Worm (Caenorhabditis elegans) whole organism, late embryonic: Measurements from ENCODE around the gene let-413.

Experiments
- C08G9.2 ChIP-seq: sonication (generic microtip); optimal IDR thresholded peaks from 2 replicates; lab custom pipeline; 2016; ENCODE audit warnings: mild to moderate bottlenecking, missing genetic modification characterization, moderate library complexity, missing compliant biosample characterization
- F13H6.1 ChIP-seq: sonication (generic microtip); optimal IDR thresholded peaks from 2 replicates; lab custom pipeline; 2016; ENCODE audit warnings: missing genetic modification characterization, missing compliant biosample characterization
- K09A11.1 ChIP-seq: sonication (generic microtip); optimal IDR thresholded peaks from 2 replicates; lab custom pipeline; 2017; ENCODE audit warnings: antibody characterized with exemption, mild to moderate bottlenecking, missing genetic modification characterization, missing compliant biosample characterization; ENCODE audit not compliant: insufficient read depth
- T23F11.4 ChIP-seq: fragments of 200-800 bp; sonication (Bioruptor generic); optimal IDR thresholded peaks from 2 replicates; lab custom pipeline; 2018; ENCODE audit warnings: mild to moderate bottlenecking, missing genetic modification characterization, missing compliant biosample characterization
- Y22D7AL.16 ChIP-seq: sonication (generic microtip); optimal IDR thresholded peaks from 2 replicates; lab custom pipeline; 2016; ENCODE audit warnings: missing genetic modification characterization, missing compliant biosample characterization
- ceh-14 ChIP-seq: sonication (generic microtip); optimal IDR thresholded peaks from 2 replicates; lab custom pipeline; 2016; ENCODE audit warnings: missing genotype, missing genetic modification characterization, missing compliant biosample characterization
- ceh-18 ChIP-seq: sonication (generic microtip); optimal IDR thresholded peaks from 2 replicates; lab custom pipeline; 2016; ENCODE audit warnings: missing genetic modification characterization, missing compliant biosample characterization
- ceh-2 ChIP-seq: sonication (generic microtip); optimal IDR thresholded peaks from 2 replicates; lab custom pipeline; 2016; ENCODE audit warnings: missing genotype, missing genetic modification characterization, missing compliant biosample characterization
- ceh-24 ChIP-seq: sonication (generic microtip); optimal IDR thresholded peaks from 2 replicates; lab custom pipeline; 2016; ENCODE audit warnings: mild to moderate bottlenecking, missing genetic modification characterization, missing compliant biosample characterization
- ceh-48 ChIP-seq: sonication (generic microtip); optimal IDR thresholded peaks from 2 replicates; lab custom pipeline; 2016; ENCODE audit warnings: missing genetic modification characterization, inconsistent platforms, missing compliant biosample characterization
- ceh-6 ChIP-seq: fragments of 200-800 bp; sonication (Bioruptor generic); optimal IDR thresholded peaks from 2 replicates; lab custom pipeline; 2018; ENCODE audit warnings: mild to moderate bottlenecking, missing genetic modification characterization, missing compliant biosample characterization
- ceh-9 ChIP-seq: sonication (generic microtip); optimal IDR thresholded peaks from 2 replicates; lab custom pipeline; 2016; ENCODE audit warnings: mild to moderate bottlenecking, missing genetic modification characterization, inconsistent platforms, missing compliant biosample characterization
- dmd-4 ChIP-seq: sonication (generic microtip); optimal IDR thresholded peaks from 2 replicates; lab custom pipeline; 2016; ENCODE audit warnings: borderline replicate concordance, missing genetic modification characterization, missing compliant biosample characterization
- ets-4 ChIP-seq: sonication (generic microtip); optimal IDR thresholded peaks from 2 replicates; lab custom pipeline; 2016; ENCODE audit warnings: missing genetic modification characterization, missing compliant biosample characterization
- eyg-1 ChIP-seq: sonication (generic microtip); optimal IDR thresholded peaks from 2 replicates; lab custom pipeline; 2016; ENCODE audit warnings: missing genotype, missing genetic modification characterization, missing compliant biosample characterization
- fax-1 ChIP-seq: sonication (generic microtip); optimal IDR thresholded peaks from 2 replicates; lab custom pipeline; 2016; ENCODE audit warnings: missing genotype, missing genetic modification characterization, missing compliant biosample characterization
- gmeb-2 ChIP-seq: sonication (generic microtip); optimal IDR thresholded peaks from 2 replicates; lab custom pipeline; 2016; ENCODE audit warnings: missing genetic modification characterization, inconsistent platforms, missing compliant biosample characterization
- hlh-13 ChIP-seq: fragments of 200-800 bp; sonication (Bioruptor generic); optimal IDR thresholded peaks from 2 replicates; lab custom pipeline; 2018; ENCODE audit warnings: mild to moderate bottlenecking, missing genetic modification characterization, missing compliant biosample characterization
- hlh-6 ChIP-seq: sonication (generic microtip); optimal IDR thresholded peaks from 2 replicates; lab custom pipeline; 2016; ENCODE audit warnings: missing genotype, missing genetic modification characterization, missing compliant biosample characterization
- lin-11 ChIP-seq: fragments of 200-800 bp; sonication (Bioruptor generic); optimal IDR thresholded peaks from 2 replicates; lab custom pipeline; 2018; ENCODE audit warnings: mild to moderate bottlenecking, missing genetic modification characterization, missing compliant biosample characterization
- madf-2 ChIP-seq: sonication (generic microtip); optimal IDR thresholded peaks from 2 replicates; lab custom pipeline; 2017; ENCODE audit warnings: missing genetic modification characterization, missing compliant biosample characterization
- mec-3 ChIP-seq: sonication (generic microtip); optimal IDR thresholded peaks from 2 replicates; lab custom pipeline; 2016; ENCODE audit warnings: borderline replicate concordance, missing genetic modification characterization, missing compliant biosample characterization
- nfya-1 ChIP-seq: sonication (generic microtip); optimal IDR thresholded peaks from 2 replicates; lab custom pipeline; 2017; ENCODE audit warnings: missing genetic modification characterization, mild to moderate bottlenecking, missing compliant biosample characterization, antibody characterized with exemption, moderate library complexity
- nhr-232 ChIP-seq: sonication (generic microtip); optimal IDR thresholded peaks from 2 replicates; lab custom pipeline; 2016; ENCODE audit warnings: missing genetic modification characterization, missing compliant biosample characterization
- npax-4 ChIP-seq: sonication (generic microtip); optimal IDR thresholded peaks from 2 replicates; lab custom pipeline; 2016; ENCODE audit warnings: missing genetic modification characterization, missing compliant biosample characterization
- odd-2 ChIP-seq: sonication (generic microtip); optimal IDR thresholded peaks from 2 replicates; lab custom pipeline; 2017; ENCODE audit warnings: antibody characterized with exemption, mild to moderate bottlenecking, missing genetic modification characterization, missing compliant biosample characterization
- pag-3 ChIP-seq: sonication (generic microtip); optimal IDR thresholded peaks from 2 replicates; lab custom pipeline; 2016; ENCODE audit warnings: missing compliant biosample characterization, missing genetic modification characterization, borderline replicate concordance
- pha-4 ChIP-seq: fragments of 150-350 bp; optimal IDR thresholded peaks from 2 replicates; lab custom pipeline; 2018; ENCODE audit warnings: missing biosample characterization, missing genetic modification reagents, missing genetic modification characterization
- pqm-1 ChIP-seq: sonication (generic microtip); optimal IDR thresholded peaks from 2 replicates; lab custom pipeline; 2016; ENCODE audit warnings: missing genetic modification characterization, missing compliant biosample characterization
- syd-9 ChIP-seq: sonication (generic microtip); optimal IDR thresholded peaks from 2 replicates; lab custom pipeline; 2016; ENCODE audit warnings: mild to moderate bottlenecking, missing genetic modification characterization, moderate library complexity, missing compliant biosample characterization
- tbx-2 ChIP-seq: sonication (generic microtip); optimal IDR thresholded peaks from 2 replicates; lab custom pipeline; 2016; ENCODE audit warnings: missing genetic modification characterization, missing compliant biosample characterization
- tbx-7 ChIP-seq: sonication (generic microtip); optimal IDR thresholded peaks from 2 replicates; lab custom pipeline; 2016; ENCODE audit warnings: missing genotype, missing genetic modification characterization, missing compliant biosample characterization
- ttx-3 ChIP-seq: sonication (generic microtip); optimal IDR thresholded peaks from 2 replicates; lab custom pipeline; 2016; ENCODE audit warnings: missing genetic modification reagents, missing genetic modification characterization, missing compliant biosample characterization
- unc-42 ChIP-seq: sonication (generic microtip); optimal IDR thresholded peaks from 2 replicates; lab custom pipeline; 2016; ENCODE audit warnings: missing genotype, missing genetic modification characterization, missing compliant biosample characterization
- zip-5 ChIP-seq: sonication (generic microtip); optimal IDR thresholded peaks from 2 replicates; lab custom pipeline; 2016; ENCODE audit warnings: missing genetic modification characterization, missing compliant biosample characterization
- ztf-16 ChIP-seq: sonication (generic microtip); optimal IDR thresholded peaks from 2 replicates; lab custom pipeline; 2017; ENCODE audit warnings: missing genetic modification characterization, missing compliant biosample characterization

The let-413 gene

DNA sequence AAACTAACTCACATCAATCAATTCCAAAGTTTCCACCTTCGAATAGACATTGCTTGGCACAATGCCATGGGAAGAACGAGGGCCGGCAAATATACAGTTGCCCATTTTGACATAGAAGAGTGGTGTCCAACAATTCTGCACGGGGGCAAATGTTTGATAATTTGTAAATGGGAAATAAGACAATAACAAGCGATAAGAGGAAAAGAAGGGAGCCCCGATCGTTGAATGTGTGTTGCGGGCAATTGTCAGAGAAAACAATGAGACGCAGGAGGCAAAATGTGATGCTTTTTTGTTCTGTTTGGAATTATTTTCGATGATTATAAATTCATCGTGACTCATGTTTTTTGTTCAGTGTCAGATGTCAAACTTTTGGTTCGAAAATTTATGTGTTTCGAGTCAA, 21.4 kb downstream of the let-413 start, which contains the start of gene pals-34:
Gene pals-34, minus strand, starts transcription at position 280 of the 400 bp plus-strand sequence.
- TF ChIP-seq eyg-1 (tag; lab: Kevin White, UChicago) (no peak), pha-4 (tag; lab: Kevin White, UChicago) (no peak), ztf-16 (tag; lab: Kevin White, UChicago) (no peak), ceh-2 (no peak), pqm-1 (tag; lab: Kevin White, UChicago) (no peak), npax-4 (tag; lab: Kevin White, UChicago) (no peak), ceh-18 (no peak), zip-5 (no peak), ceh-6 (GFP tag; lab: Kevin White, UChicago) (no peak), hlh-6 (tag; lab: Kevin White, UChicago) (no peak), nhr-232 (tag; lab: Kevin White, UChicago) (no peak), unc-42 (no peak), dmd-4 (tag; lab: Kevin White, UChicago) (no peak), ceh-24 (no peak), ceh-48 (tag; lab: Kevin White, UChicago) (no peak), K09A11.1 (tag; lab: Kevin White, UChicago) (no peak)

DNA sequence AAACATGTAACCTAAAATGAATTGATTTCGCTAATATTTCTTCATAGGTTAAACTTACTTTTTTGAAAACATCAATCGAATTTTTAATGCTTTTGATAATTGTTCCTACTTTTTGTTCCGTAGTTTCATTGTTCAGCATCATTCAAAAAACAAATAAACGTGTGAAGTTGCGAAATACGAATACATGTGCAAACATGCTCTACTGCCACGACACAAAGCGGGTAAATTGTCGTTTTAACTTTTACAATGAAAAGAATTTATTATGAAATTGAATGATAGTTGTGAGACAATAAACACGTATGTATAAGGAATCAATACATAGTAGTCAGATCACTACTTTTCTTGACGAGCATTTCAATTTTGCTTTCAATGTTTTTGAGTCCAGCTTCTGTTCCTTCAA, 22.4 kb downstream of the let-413 start, which contains the start of gene F26D11.12:
Gene F26D11.12, minus strand, starts transcription at position 145 of the 400 bp plus-strand sequence.
- TF ChIP-seq C08G9.2, result no peak
- no peak for TF ChIP-seq ets-4 (tag; lab: Kevin White, UChicago)
- TF ChIP-seq tbx-7 (tag; lab: Kevin White, UChicago), result no peak
- no peak for TF ChIP-seq fax-1 (tag; lab: Kevin White, UChicago)

DNA sequence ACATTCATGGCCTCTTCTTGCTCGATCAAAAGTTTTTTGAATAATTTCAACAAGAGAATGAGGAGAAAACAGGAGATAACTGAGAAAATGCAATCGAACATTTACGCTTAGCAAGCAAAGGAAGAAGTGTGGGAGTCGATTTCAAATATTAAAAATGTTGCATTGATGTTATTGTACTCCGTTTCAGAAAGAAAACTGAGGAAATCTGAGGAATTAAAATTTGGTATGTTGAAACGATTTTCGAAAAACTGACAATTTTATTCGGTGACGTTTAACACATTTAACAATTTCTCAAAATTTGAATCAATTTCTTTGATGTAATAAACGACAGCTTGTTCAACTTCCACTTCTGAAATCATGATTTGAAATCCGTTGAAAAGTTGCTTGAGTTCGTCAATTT, 23.0 kb downstream of the let-413 start, which contains the start of gene F26D11.13:
Gene F26D11.13, minus strand, starts transcription at position 101 of the 400 bp plus-strand sequence.
- TF ChIP-seq nhr-232 (tag; lab: Kevin White, UChicago) (no peak), zip-5 (no peak), mec-3 (tag; lab: Kevin White, UChicago) (no peak), lin-11 (no peak), pag-3 (tag; lab: Kevin White, UChicago) (no peak), T23F11.4 (GFP tag; lab: Kevin White, UChicago) (no peak), ttx-3 (tag; lab: Kevin White, UChicago) (no peak), odd-2 (tag; lab: Kevin White, UChicago) (no peak), pqm-1 (tag; lab: Kevin White, UChicago) (no peak), madf-2 (tag; lab: Kevin White, UChicago) (no peak), ceh-9 (tag; lab: Kevin White, UChicago) (no peak), ceh-6 (GFP tag; lab: Kevin White, UChicago) (no peak)
- TF ChIP-seq, all 69 proteins: peak for 0

DNA sequence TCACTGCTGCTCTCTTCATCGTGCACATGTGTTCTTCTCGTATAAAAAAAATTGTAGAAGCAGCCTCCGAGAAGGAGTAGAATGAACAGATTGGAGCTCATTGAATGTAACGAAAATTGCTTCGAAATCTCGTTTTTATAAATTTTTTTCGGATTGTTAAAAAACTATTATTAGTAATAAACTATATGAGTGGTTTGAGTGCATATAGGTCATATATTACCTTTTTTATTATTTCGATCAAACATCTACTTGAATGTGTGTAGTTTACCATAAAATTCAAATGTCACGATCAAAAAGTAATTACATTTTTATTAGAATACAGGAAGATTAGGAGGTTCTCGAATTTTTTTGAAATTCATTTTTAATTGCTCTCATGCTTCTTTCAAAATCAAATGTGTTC, 24.7 kb downstream of the let-413 start, which contains the start of gene clec-216:
Gene clec-216, minus strand, starts transcription at position 101 of the 400 bp plus-strand sequence.
- TF ChIP-seq Y22D7AL.16 (no peak), hlh-13 (GFP tag; lab: Kevin White, UChicago) (no peak), nfya-1 (tag; lab: Kevin White, UChicago) (no peak), tbx-2 (tag; lab: Kevin White, UChicago) (no peak), npax-4 (tag; lab: Kevin White, UChicago) (no peak), gmeb-2 (tag; lab: Kevin White, UChicago) (no peak), ceh-14 (no peak), syd-9 (no peak), ceh-48 (tag; lab: Kevin White, UChicago) (no peak), pha-4 (tag; lab: Kevin White, UChicago) (no peak), pag-3 (tag; lab: Kevin White, UChicago) (no peak), F13H6.1 (tag; lab: Kevin White, UChicago) (no peak), nhr-232 (tag; lab: Kevin White, UChicago) (no peak)
- TF ChIP-seq, all 69 proteins: peak for 0
